Fruit fly (Drosophila melanogaster) whole organism: Measurements from ENCODE around the gene Abl.

Experiments
- CG8478 ChIP-seq: fragments of >200 bp; optimal IDR thresholded peaks from 2 replicates; lab custom pipeline; 2018; ENCODE audit warnings: inconsistent platforms
- Dll ChIP-seq: fragments of >200 bp; optimal IDR thresholded peaks from 2 replicates; lab custom pipeline; 2017
- EcR ChIP-seq, 2 experiments: fragments of >200 bp; optimal IDR thresholded peaks; 2 replicates each; lab custom pipeline; 2017; ENCODE audit warnings: missing biosample characterization in 2 of 2, missing genetic modification characterization in 2 of 2, missing genetic modification reagents in 2 of 2
- pan ChIP-seq: fragments of >200 bp; optimal IDR thresholded peaks from 2 replicates; lab custom pipeline; 2017
- psq ChIP-seq: fragments of >200 bp; optimal IDR thresholded peaks from 2 replicates; lab custom pipeline; 2017
- usp ChIP-seq: fragments of >200 bp; optimal IDR thresholded peaks from 2 replicates; lab custom pipeline; 2017; ENCODE audit warnings: missing biosample characterization, missing genetic modification characterization, mixed read lengths

DNA sequence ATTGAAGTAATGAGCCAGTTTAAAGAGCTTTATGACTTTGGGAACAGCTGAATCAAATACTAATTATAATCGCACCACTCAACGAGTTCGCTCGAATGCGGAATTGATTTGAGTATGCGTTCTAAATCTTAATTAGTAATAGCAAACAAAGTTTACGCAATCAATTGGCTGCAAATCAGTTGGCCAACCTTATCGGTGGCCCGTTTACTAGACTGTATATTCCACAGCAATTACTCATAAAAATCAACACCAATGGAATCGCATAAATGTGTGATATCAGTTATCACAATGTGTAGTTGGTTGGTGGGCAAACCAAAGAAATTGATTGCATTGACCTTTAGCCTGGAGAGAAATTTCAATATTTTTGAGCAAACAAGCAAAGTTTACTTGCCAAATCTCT is 4.8 kb upstream of the Abl start:
- TF ChIP-seq psq (lab: Kevin White, UChicago) (no peak), CG8478 (lab: Kevin White, UChicago) (no peak), Dll (lab: Kevin White, UChicago) (no peak), pan (lab: Kevin White, UChicago) (no peak), usp (GFP tag; lab: Kevin White, UChicago) (no peak), EcR (GFP tag; optimal IDR thresholded peaks at IDR 0.05; lab: Kevin White, UChicago) (no peak)
